Worm (Caenorhabditis elegans) whole organism, midembryonic: Measurements from ENCODE around the gene W04E12.2.

ENCODE experiments used
- T22C8.4 ChIP-seq: fragments of 200-800 bp; sonication (Bioruptor generic); IDR thresholded peaks from 2 replicates; pipeline ENCODE4 v1.3.6; 2022; ENCODE audit warnings: missing genetic modification characterization, missing compliant biosample characterization
- flt-1 ChIP-seq: fragments of 200-800 bp; sonication (Bioruptor generic); IDR thresholded peaks from 2 replicates; pipeline ENCODE4 v1.3.6; 2022; ENCODE audit warnings: missing genetic modification characterization, missing compliant biosample characterization
- ztf-23 ChIP-seq: fragments of 200-800 bp; sonication (Bioruptor generic); IDR thresholded peaks from 2 replicates; pipeline ENCODE4 v1.3.6; 2022; ENCODE audit warnings: missing genetic modification reagents, missing genetic modification characterization, missing compliant biosample characterization

The W04E12.2 gene

ce11 chrV:19691954-19692353, 49.0 kb downstream of the W04E12.2 start:
- TF ChIP-seq flt-1 (GFP tag; lab: Robert Waterston, UW): no peak
- TF ChIP-seq T22C8.4 (GFP tag; lab: Robert Waterston, UW): peak; percentile 55

ce11 chrV:19691271-19691886, 49.6 kb downstream of the W04E12.2 start:
- TF ChIP-seq T22C8.4 (GFP tag; lab: Robert Waterston, UW) (peak; percentile 76), ztf-23 (GFP tag; lab: Robert Waterston, UW) (no peak)
